Fruit fly (Drosophila melanogaster) whole organism, embryonic: ENCODE results near the gene jdp.

ENCODE experiments used
- Ada2b ChIP-seq: fragments of 200-800 bp; sonication (Bioruptor generic); IDR thresholded peaks from 2 replicates; pipeline ENCODE4 v1.3.6; 2022; ENCODE audit warnings: missing biosample characterization, missing genetic modification characterization
- CG10147 ChIP-seq: fragments of 200-800 bp; sonication (Bioruptor generic); optimal IDR thresholded peaks from 2 replicates; lab custom pipeline; 2019; ENCODE audit warnings: missing biosample characterization, mild to moderate bottlenecking, missing genetic modification characterization, moderate library complexity
- CG10543 ChIP-seq: fragments of 200-800 bp; sonication (Bioruptor generic); optimal IDR thresholded peaks from 3 replicates; lab custom pipeline; 2017; ENCODE audit warnings: missing biosample characterization, mild to moderate bottlenecking, missing genetic modification characterization, moderate library complexity
- CG1233 ChIP-seq: fragments of 200-800 bp; sonication (Bioruptor generic); optimal IDR thresholded peaks from 4 replicates; lab custom pipeline; 2018; ENCODE audit warnings: missing biosample characterization, mild to moderate bottlenecking, missing genetic modification characterization
- CG12391 ChIP-seq: fragments of 200-800 bp; sonication (Bioruptor generic); optimal IDR thresholded peaks from 3 replicates; lab custom pipeline; 2018; ENCODE audit warnings: missing biosample characterization, mild to moderate bottlenecking, missing genetic modification characterization, moderate library complexity
- CG13287 ChIP-seq: fragments of 200-800 bp; sonication (Bioruptor generic); IDR thresholded peaks from 2 replicates; pipeline ENCODE4 v1.3.6; 2022; ENCODE audit warnings: missing biosample characterization, missing genetic modification characterization; ENCODE audit not compliant: partially characterized antibody
- CG13624 ChIP-seq: fragments of 200-800 bp; sonication (Bioruptor generic); optimal IDR thresholded peaks from 2 replicates; lab custom pipeline; 2016; ENCODE audit warnings: missing biosample characterization, missing genetic modification characterization
- CG15601 ChIP-seq: fragments of 200-800 bp; sonication (Bioruptor generic); optimal IDR thresholded peaks from 3 replicates; lab custom pipeline; 2019; ENCODE audit warnings: missing biosample characterization, mild to moderate bottlenecking, missing genetic modification characterization, moderate library complexity
- CG17359 ChIP-seq: fragments of 200-800 bp; sonication (Bioruptor generic); optimal IDR thresholded peaks from 3 replicates; lab custom pipeline; 2018; ENCODE audit warnings: missing biosample characterization, mild to moderate bottlenecking, missing genetic modification characterization, moderate library complexity
- CG18262 ChIP-seq: fragments of 200-800 bp; optimal IDR thresholded peaks from 3 replicates; lab custom pipeline; 2019; ENCODE audit warnings: missing biosample characterization, mild to moderate bottlenecking, missing genetic modification characterization, moderate library complexity
- CG18599 ChIP-seq: fragments of 200-800 bp; sonication (Bioruptor generic); optimal IDR thresholded peaks from 3 replicates; lab custom pipeline; 2017; ENCODE audit warnings: missing biosample characterization, missing genetic modification characterization, mild to moderate bottlenecking, moderate library complexity, missing genetic modification reagents
- CG2678 ChIP-seq: fragments of 200-800 bp; sonication (Bioruptor generic); optimal IDR thresholded peaks from 3 replicates; lab custom pipeline; 2019; ENCODE audit warnings: missing biosample characterization, mild to moderate bottlenecking, missing genetic modification characterization, moderate library complexity
- CG3281 ChIP-seq: fragments of 200-800 bp; sonication (Bioruptor generic); optimal IDR thresholded peaks from 3 replicates; lab custom pipeline; 2017; ENCODE audit warnings: missing biosample characterization, mild to moderate bottlenecking, missing genetic modification characterization
- CG34224 ChIP-seq: fragments of 200-800 bp; sonication (Bioruptor generic); IDR thresholded peaks from 3 replicates; pipeline ENCODE4 v1.3.6; 2022; ENCODE audit warnings: missing biosample characterization, missing genetic modification characterization; ENCODE audit not compliant: partially characterized antibody
- CG43689 ChIP-seq: fragments of 200-800 bp; sonication (Bioruptor generic); IDR thresholded peaks from 2 replicates; pipeline ENCODE4 v1.3.6; 2022; ENCODE audit warnings: missing biosample characterization, missing genetic modification characterization
- CG5953 ChIP-seq: fragments of 200-800 bp; sonication (Bioruptor generic); IDR thresholded peaks from 2 replicates; pipeline ENCODE4 v1.3.6; 2022; ENCODE audit warnings: missing biosample characterization, missing genetic modification characterization
- CG9932 ChIP-seq: fragments of 200-800 bp; sonication (Bioruptor generic); IDR thresholded peaks from 2 replicates; pipeline ENCODE4 v1.3.6; 2022; ENCODE audit warnings: missing biosample characterization, missing genetic modification characterization
- D19A ChIP-seq: fragments of 200-800 bp; optimal IDR thresholded peaks from 3 replicates; lab custom pipeline; 2019; ENCODE audit warnings: missing biosample characterization, mild to moderate bottlenecking, missing genetic modification characterization, moderate library complexity
- D19B ChIP-seq: fragments of 200-800 bp; sonication (Bioruptor generic); optimal IDR thresholded peaks from 2 replicates; lab custom pipeline; 2017; ENCODE audit warnings: missing biosample characterization, mild to moderate bottlenecking, missing genetic modification characterization
- Drgx ChIP-seq: fragments of 200-800 bp; sonication (Bioruptor generic); IDR thresholded peaks from 2 replicates; pipeline ENCODE4 v1.3.6; 2022; ENCODE audit warnings: missing biosample characterization, missing genetic modification characterization
- HLH54F ChIP-seq: fragments of 200-800 bp; sonication (Bioruptor generic); optimal IDR thresholded peaks from 3 replicates; lab custom pipeline; 2016; ENCODE audit warnings: missing biosample characterization, missing genetic modification characterization
- HmgD ChIP-seq: fragments of 200-800 bp; sonication (Bioruptor generic); optimal IDR thresholded peaks from 3 replicates; lab custom pipeline; 2016; ENCODE audit warnings: missing biosample characterization, missing genetic modification characterization
- Jarid2 ChIP-seq: fragments of 200-800 bp; sonication (Bioruptor generic); optimal IDR thresholded peaks from 3 replicates; lab custom pipeline; 2017; ENCODE audit warnings: mild to moderate bottlenecking, missing biosample characterization, missing genetic modification reagents, missing genetic modification characterization
- Meics ChIP-seq: fragments of 200-800 bp; sonication (Bioruptor generic); optimal IDR thresholded peaks from 2 replicates; lab custom pipeline; 2017; ENCODE audit warnings: missing biosample characterization, mild to moderate bottlenecking, missing genetic modification characterization
- Myb ChIP-seq: fragments of 200-800 bp; sonication (Bioruptor generic); optimal IDR thresholded peaks from 2 replicates; lab custom pipeline; 2016; ENCODE audit warnings: missing biosample characterization, missing genetic modification characterization
- NC2α ChIP-seq: fragments of 200-800 bp; sonication (Bioruptor generic); optimal IDR thresholded peaks from 2 replicates; lab custom pipeline; 2016; ENCODE audit warnings: missing biosample characterization, missing genetic modification characterization
- NFAT ChIP-seq: fragments of 200-800 bp; sonication (Bioruptor generic); IDR thresholded peaks from 2 replicates; pipeline ENCODE4 v1.3.6; 2022; ENCODE audit warnings: missing biosample characterization, missing genetic modification characterization
- PHDP ChIP-seq: fragments of 200-800 bp; sonication (Bioruptor generic); optimal IDR thresholded peaks from 3 replicates; lab custom pipeline; 2018; ENCODE audit warnings: missing biosample characterization, mild to moderate bottlenecking, missing genetic modification characterization, moderate library complexity
- Six4 ChIP-seq: fragments of 200-800 bp; sonication (Bioruptor generic); optimal IDR thresholded peaks from 2 replicates; lab custom pipeline; 2016; ENCODE audit warnings: missing biosample characterization, missing genetic modification characterization
- Trl ChIP-seq, 3 experiments: fragments of >200 bp in 2 of 3; fragments of 200-800 bp in 1 of 3; sonication (Bioruptor generic) in 1 of 3; optimal IDR thresholded peaks; 2 replicates in 1 of 3; 3 replicates in 2 of 3; lab custom pipeline; 2016 to 2017; ENCODE audit warnings: missing biosample characterization in 1 of 3, missing genetic modification characterization in 1 of 3
- aop ChIP-seq: fragments of 200-800 bp; sonication (Bioruptor generic); IDR thresholded peaks from 2 replicates; pipeline ENCODE4 v1.3.6; 2022; ENCODE audit warnings: missing biosample characterization, missing genetic modification characterization
- az2 ChIP-seq: fragments of 200-800 bp; sonication (Bioruptor generic); optimal IDR thresholded peaks from 3 replicates; lab custom pipeline; 2016; ENCODE audit warnings: missing biosample characterization, missing genetic modification characterization
- disco-r ChIP-seq: fragments of 200-800 bp; sonication (Bioruptor generic); optimal IDR thresholded peaks from 2 replicates; lab custom pipeline; 2016; ENCODE audit warnings: missing biosample characterization, missing genetic modification characterization
- dysf ChIP-seq: fragments of 200-800 bp; sonication (Bioruptor generic); IDR thresholded peaks from 3 replicates; pipeline ENCODE4 v1.3.6; 2022; ENCODE audit warnings: missing biosample characterization, missing genetic modification characterization
- ems ChIP-seq: fragments of 200-800 bp; sonication (Bioruptor generic); optimal IDR thresholded peaks from 3 replicates; lab custom pipeline; 2016; ENCODE audit warnings: missing biosample characterization, missing genetic modification characterization
- esg ChIP-seq: fragments of 200-800 bp; sonication (Bioruptor generic); conservative IDR thresholded peaks from 2 replicates; pipeline ENCODE4 v1.3.6; 2022; ENCODE audit warnings: missing biosample characterization, missing genetic modification characterization
- inv ChIP-seq: fragments of 200-800 bp; sonication (Bioruptor generic); IDR thresholded peaks from 2 replicates; pipeline ENCODE4 v1.3.6; 2022; ENCODE audit warnings: missing biosample characterization, missing genetic modification characterization; ENCODE audit not compliant: partially characterized antibody
- kah ChIP-seq: fragments of 200-800 bp; sonication (Bioruptor generic); optimal IDR thresholded peaks from 2 replicates; lab custom pipeline; 2018; ENCODE audit warnings: missing biosample characterization, mild to moderate bottlenecking, missing genetic modification characterization
- lilli ChIP-seq: fragments of 200-800 bp; sonication (Bioruptor generic); optimal IDR thresholded peaks from 3 replicates; lab custom pipeline; 2016; ENCODE audit warnings: missing biosample characterization, missing genetic modification characterization
- maf-S ChIP-seq: fragments of 200-800 bp; sonication (Bioruptor generic); optimal IDR thresholded peaks from 2 replicates; lab custom pipeline; 2016; ENCODE audit warnings: missing biosample characterization, missing genetic modification characterization
- mirr ChIP-seq: fragments of 200-800 bp; sonication (Bioruptor generic); optimal IDR thresholded peaks from 3 replicates; lab custom pipeline; 2018; ENCODE audit warnings: missing biosample characterization, mild to moderate bottlenecking, missing genetic modification characterization
- nerfin-2 ChIP-seq: fragments of 200-800 bp; sonication (Bioruptor generic); IDR thresholded peaks from 2 replicates; pipeline ENCODE4 v1.3.6; 2022; ENCODE audit warnings: missing biosample characterization, missing genetic modification characterization; ENCODE audit not compliant: partially characterized antibody
- prd ChIP-seq, 3 experiments: fragments of >200 bp in 2 of 3; fragments of 200-800 bp in 1 of 3; sonication (Bioruptor generic) in 1 of 3; optimal IDR thresholded peaks in 2 of 3; IDR thresholded peaks in 1 of 3; 2 replicates in 2 of 3; 3 replicates in 1 of 3; pipeline versions ENCODE4 v1.3.6 to Lab custom; 2017 to 2022; ENCODE audit warnings: missing biosample characterization in 1 of 3, missing genetic modification characterization in 1 of 3
- pum ChIP-seq: fragments of 200-800 bp; sonication (Bioruptor generic); optimal IDR thresholded peaks from 2 replicates; lab custom pipeline; 2016; ENCODE audit warnings: missing biosample characterization, missing genetic modification characterization
- tgo ChIP-seq: fragments of 200-800 bp; sonication (Bioruptor generic); IDR thresholded peaks from 3 replicates; pipeline ENCODE4 v1.3.6; 2022; ENCODE audit warnings: missing biosample characterization, missing genetic modification characterization
- unc-4 ChIP-seq: fragments of 200-800 bp; sonication (Bioruptor generic); IDR thresholded peaks from 2 replicates; pipeline ENCODE4 v1.3.6; 2022; ENCODE audit warnings: missing biosample characterization, missing genetic modification characterization; ENCODE audit not compliant: partially characterized antibody
- zen ChIP-seq: fragments of 200-800 bp; sonication (Bioruptor generic); optimal IDR thresholded peaks from 3 replicates; lab custom pipeline; 2018; ENCODE audit warnings: missing biosample characterization, mild to moderate bottlenecking, missing genetic modification characterization, moderate library complexity

The jdp gene

DNA sequence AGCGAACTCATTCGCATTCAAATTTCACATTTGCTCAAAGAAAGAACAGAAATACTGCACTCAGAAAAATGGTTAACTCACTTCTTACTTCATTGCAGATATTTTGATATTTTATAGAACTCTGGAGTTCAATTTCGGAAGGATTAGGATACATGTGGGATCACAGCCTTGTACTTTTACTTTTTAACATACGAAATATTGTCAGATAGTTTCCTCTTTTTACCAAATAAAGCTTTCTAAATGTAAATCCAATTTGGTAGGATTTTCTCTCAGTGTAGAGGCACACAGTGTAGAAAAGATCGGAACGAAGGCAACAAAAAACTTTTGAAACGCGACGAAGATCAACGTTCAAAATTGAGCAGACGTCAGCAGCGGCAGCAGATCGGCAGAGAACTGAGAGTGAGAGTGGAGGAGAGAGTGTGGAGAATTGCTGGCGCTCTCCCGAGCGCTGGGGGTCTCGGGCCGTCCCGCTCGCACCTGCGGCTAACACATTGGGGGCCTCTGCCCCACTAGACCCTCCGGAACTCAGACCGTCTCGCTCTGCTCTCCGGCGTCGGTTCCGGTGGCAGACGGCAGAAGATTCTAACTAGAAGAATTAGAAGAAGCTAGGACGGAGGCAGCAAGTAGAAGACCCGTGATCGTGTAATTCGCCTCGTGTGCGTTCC, 5.3 kb upstream of the jdp start, which contains the start of gene tmod (continued):
- TF ChIP-seq dysf (GFP tag; lab: Robert Waterston, UW), result peak; percentile 51; the same call in 1 of the 3 replicates
- TF ChIP-seq Six4 (GFP tag; lab: Kevin White, UChicago), result peak; percentile 50
- peak; percentile 28 for TF ChIP-seq pum
- no peak for TF ChIP-seq D19B (GFP tag; lab: Kevin White, UChicago)
- TF ChIP-seq Drgx (GFP tag; lab: Robert Waterston, UW), result peak; percentile 61
- peak; percentile 49; the same call in 2 of the 3 replicates for TF ChIP-seq tgo
- peak; percentile 95 for TF ChIP-seq aop (GFP tag; lab: Robert Waterston, UW)
- 0 out of 2 replicates have a peak, but pooled peaks have one; percentile 7 for TF ChIP-seq NFAT (GFP tag; lab: Robert Waterston, UW)
- TF ChIP-seq CG2678 (tag; lab: Kevin White, UChicago), result peak; percentile 77
- TF ChIP-seq CG10147 (GFP tag; lab: Kevin White, UChicago), result peak; percentile 19
- TF ChIP-seq CG13287, result peak; percentile 43
- TF ChIP-seq Jarid2, result peak; percentile 12
- TF ChIP-seq Ada2b (GFP tag; lab: Robert Waterston, UW), result 0 out of 2 replicates have a peak, but pooled peaks have one; percentile 30
- no peak for TF ChIP-seq CG5953 (GFP tag; lab: Robert Waterston, UW)
- no peak for TF ChIP-seq CG13624 (GFP tag; lab: Kevin White, UChicago)
- peak; percentile 2 for TF ChIP-seq CG1233 (GFP tag; lab: Kevin White, UChicago)
- no peak for TF ChIP-seq CG18599 (GFP tag; lab: Kevin White, UChicago)
- peak; percentile 66 for TF ChIP-seq CG17359
- TF ChIP-seq PHDP (tag; lab: Kevin White, UChicago), result peak; percentile 48
- TF ChIP-seq Trl (optimal IDR thresholded peaks at IDR 0.05; lab: Kevin White, UChicago), result peak; percentile 79 to 84
- no peak for TF ChIP-seq Trl (GFP tag; optimal IDR thresholded peaks at IDR 0.05; lab: Kevin White, UChicago)
- peak; percentile 1 for TF ChIP-seq lilli (GFP tag; lab: Kevin White, UChicago)
- TF ChIP-seq prd (optimal IDR thresholded peaks at IDR 0.05; lab: Kevin White, UChicago), result no peak
- peak; percentile 59; the same call in 2 of the 3 replicates for TF ChIP-seq prd (GFP tag; IDR thresholded peaks at IDR 0.05; lab: Robert Waterston, UW)
- no peak for TF ChIP-seq HmgD (GFP tag; lab: Kevin White, UChicago)
- peak; percentile 62 for TF ChIP-seq CG12391 (tag; lab: Kevin White, UChicago)
- TF ChIP-seq unc-4 (GFP tag; lab: Robert Waterston, UW), result no peak
- no peak for TF ChIP-seq inv (GFP tag; lab: Robert Waterston, UW)
- TF ChIP-seq ems (GFP tag; lab: Kevin White, UChicago), result peak; percentile 13
- peak; percentile 19 for TF ChIP-seq HLH54F (GFP tag; lab: Kevin White, UChicago)
- TF ChIP-seq CG9932 (GFP tag; lab: Robert Waterston, UW), result 0 out of 2 replicates have a peak, but pooled peaks have one; percentile 16
- peak; percentile 3 for TF ChIP-seq zen (tag; lab: Kevin White, UChicago)
- peak; percentile 43 for TF ChIP-seq CG3281
- TF ChIP-seq az2 (GFP tag; lab: Kevin White, UChicago), result peak; percentile 58
- peak; percentile 57 for TF ChIP-seq CG34224 (GFP tag; lab: Robert Waterston, UW)
- TF ChIP-seq disco-r (GFP tag; lab: Kevin White, UChicago), result no peak
- peak; percentile 54 for TF ChIP-seq D19A (tag; lab: Kevin White, UChicago)
- peak; percentile 22 for TF ChIP-seq Myb (GFP tag; lab: Kevin White, UChicago)
- TF ChIP-seq NC2α, result no peak
- TF ChIP-seq CG18262, result peak; percentile 65
- no peak for TF ChIP-seq nerfin-2
- TF ChIP-seq kah (GFP tag; lab: Kevin White, UChicago), result peak; percentile 30
- peak; percentile 44 for TF ChIP-seq Meics (GFP tag; lab: Kevin White, UChicago)
- peak; percentile 34; the same call in 1 of the 2 replicates for TF ChIP-seq esg
- TF ChIP-seq maf-S (GFP tag; lab: Kevin White, UChicago), result peak; percentile 31
- TF ChIP-seq CG15601 (tag; lab: Kevin White, UChicago), result peak; percentile 36
- peak; percentile 64 for TF ChIP-seq CG10543
- peak; percentile 32 for TF ChIP-seq mirr (GFP tag; lab: Kevin White, UChicago)
- TF ChIP-seq CG43689 (GFP tag; lab: Robert Waterston, UW), result no peak
